Fruit fly (Drosophila melanogaster): ENCODE results near the gene CG4972.

DNA sequence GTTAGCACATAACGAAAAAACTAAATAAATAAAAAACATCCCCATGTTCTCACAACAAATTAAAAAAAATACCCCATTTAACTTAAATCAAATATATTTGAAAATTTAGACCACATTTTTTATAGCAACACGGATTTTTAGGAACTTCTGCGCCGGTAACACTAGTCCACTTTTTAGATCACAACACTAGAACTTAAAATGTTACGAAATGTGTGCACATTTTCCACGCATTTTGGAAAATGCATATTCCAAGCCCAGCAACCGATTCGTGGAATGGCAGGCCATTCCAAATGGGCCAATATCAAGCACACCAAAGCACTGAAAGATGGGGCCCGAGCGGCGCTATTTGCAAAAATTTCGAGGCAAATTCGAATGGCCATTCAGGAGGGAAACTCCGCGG is 45.9 kb upstream of the CG4972 start, which contains the start of gene CG4957:
- TF ChIP-seq Eip75B (GFP tag; optimal IDR thresholded peaks at IDR 0.05): no peak
- no peak for TF ChIP-seq Hr4 (GFP tag; optimal IDR thresholded peaks at IDR 0.05)
- no peak for TF ChIP-seq CG8119 (GFP tag; IDR thresholded peaks at IDR 0.05)
- no peak for TF ChIP-seq OdsH (GFP tag; optimal IDR thresholded peaks at IDR 0.05)
- TF ChIP-seq Sox14 (GFP tag; optimal IDR thresholded peaks at IDR 0.05): no peak
- TF ChIP-seq CG3032 (tag; optimal IDR thresholded peaks at IDR 0.05): no peak
- no peak for TF ChIP-seq CG8632 (GFP tag; optimal IDR thresholded peaks at IDR 0.05)
- TF ChIP-seq CG4318 (GFP tag; optimal IDR thresholded peaks at IDR 0.05): no peak
- TF ChIP-seq CG34406 (GFP tag; optimal IDR thresholded peaks at IDR 0.05): no peak
- TF ChIP-seq CG1621 (tag; optimal IDR thresholded peaks at IDR 0.05): no peak
- no peak for TF ChIP-seq Smox (GFP tag; optimal IDR thresholded peaks at IDR 0.05)
